Fruit fly (Drosophila melanogaster): ENCODE results near the gene Gr89a.

dm6 chr3R:16476472-16476871, 22.3 kb downstream of the Gr89a start:
- no peak for TF ChIP-seq Eip93F (GFP tag; optimal IDR thresholded peaks at IDR 0.05)
- no peak for TF ChIP-seq CG16779 (tag; optimal IDR thresholded peaks at IDR 0.05)
- TF ChIP-seq Hr39 (GFP tag; optimal IDR thresholded peaks at IDR 0.05), result no peak
- TF ChIP-seq CG1621 (tag; optimal IDR thresholded peaks at IDR 0.05), result no peak
- no peak for TF ChIP-seq CG34406 (GFP tag; optimal IDR thresholded peaks at IDR 0.05)
- no peak for TF ChIP-seq OdsH (GFP tag; optimal IDR thresholded peaks at IDR 0.05)
- no peak for TF ChIP-seq lz (GFP tag; optimal IDR thresholded peaks at IDR 0.05)
- no peak for TF ChIP-seq CG11762 (GFP tag; optimal IDR thresholded peaks at IDR 0.05; ENCODE audit: insufficient read depth)
- no peak for TF ChIP-seq CG15336 (GFP tag; IDR thresholded peaks at IDR 0.05)
